Fruit fly (Drosophila melanogaster) whole organism, wandering third instar larva: ENCODE measurements around the gene lsn.

Source experiments
- Abd-B ChIP-seq: fragments of >200 bp; optimal IDR thresholded peaks from 2 replicates; lab custom pipeline; 2017; ENCODE audit warnings: missing biosample characterization, missing genetic modification characterization
- CG9705 ChIP-seq: fragments of 200-800 bp; sonication (Bioruptor generic); optimal IDR thresholded peaks from 2 replicates; lab custom pipeline; 2018; ENCODE audit warnings: missing biosample characterization, mild to moderate bottlenecking, missing genetic modification characterization
- CrebA ChIP-seq: fragments of 200-800 bp; sonication (Bioruptor generic); optimal IDR thresholded peaks from 2 replicates; lab custom pipeline; 2016; ENCODE audit warnings: missing biosample characterization, mild to moderate bottlenecking, missing genetic modification characterization, borderline replicate concordance
- Dfd ChIP-seq: fragments of >200 bp; optimal IDR thresholded peaks from 2 replicates; lab custom pipeline; 2017; ENCODE audit warnings: missing biosample characterization, missing genetic modification characterization
- Dif ChIP-seq: fragments of 200-275, 200-300 bp; sonication (Bioruptor generic); optimal IDR thresholded peaks from 2 replicates; lab custom pipeline; 2018; ENCODE audit warnings: missing biosample characterization, missing genetic modification characterization; ENCODE audit not compliant: partially characterized antibody
- GATAd ChIP-seq: sonication (Bioruptor generic); optimal IDR thresholded peaks from 2 replicates; lab custom pipeline; 2016; ENCODE audit warnings: missing biosample characterization, missing genetic modification characterization
- HLH106 ChIP-seq: fragments of 200-800 bp; optimal IDR thresholded peaks from 3 replicates; lab custom pipeline; 2019; ENCODE audit warnings: missing biosample characterization, mild to moderate bottlenecking, missing genetic modification characterization, moderate library complexity
- Hnf4 ChIP-seq: fragments of 200-800 bp; sonication (Bioruptor generic); optimal IDR thresholded peaks from 2 replicates; lab custom pipeline; 2016; ENCODE audit warnings: missing biosample characterization, mild to moderate bottlenecking, missing genetic modification characterization
- Hr78 ChIP-seq: fragments of >200 bp; optimal IDR thresholded peaks from 2 replicates; lab custom pipeline; 2017; ENCODE audit warnings: missing biosample characterization, missing genetic modification characterization
- Jra ChIP-seq: sonication (Bioruptor generic); optimal IDR thresholded peaks from 2 replicates; lab custom pipeline; 2016; ENCODE audit warnings: missing biosample characterization, missing genetic modification characterization
- Mio ChIP-seq: sonication (Bioruptor generic); optimal IDR thresholded peaks from 2 replicates; lab custom pipeline; 2016; ENCODE audit warnings: missing biosample characterization, missing genetic modification characterization
- Myc ChIP-seq: fragments of >200 bp; optimal IDR thresholded peaks from 2 replicates; lab custom pipeline; 2017
- OdsH ChIP-seq: fragments of 200-800 bp; sonication (Bioruptor generic); optimal IDR thresholded peaks from 2 replicates; lab custom pipeline; 2016; ENCODE audit warnings: missing biosample characterization, mild to moderate bottlenecking, missing genetic modification characterization
- Rel ChIP-seq, 2 experiments: fragments of 200-800 bp; sonication (Bioruptor generic) in 1 of 2; optimal IDR thresholded peaks; 2 replicates in 1 of 2; 3 replicates in 1 of 2; lab custom pipeline; 2016 to 2019; ENCODE audit warnings: mild to moderate bottlenecking in 2 of 2, missing biosample characterization in 2 of 2, missing genetic modification characterization in 2 of 2, moderate library complexity in 1 of 2
- Sp1 ChIP-seq: fragments of 200-800 bp; sonication (Bioruptor generic); optimal IDR thresholded peaks from 3 replicates; lab custom pipeline; 2019; ENCODE audit warnings: missing biosample characterization, mild to moderate bottlenecking, missing genetic modification characterization, moderate library complexity
- Vsx2 ChIP-seq: fragments of 200-300, 225-300 bp; sonication (Bioruptor generic); optimal IDR thresholded peaks from 2 replicates; lab custom pipeline; 2018; ENCODE audit warnings: missing biosample characterization, missing genetic modification characterization; ENCODE audit not compliant: partially characterized antibody
- br ChIP-seq: fragments of 200-800 bp; sonication (Bioruptor generic); optimal IDR thresholded peaks from 2 replicates; lab custom pipeline; 2016; ENCODE audit warnings: missing biosample characterization, missing genetic modification characterization
- brk ChIP-seq: fragments of 200-800 bp; sonication (Bioruptor generic); optimal IDR thresholded peaks from 2 replicates; lab custom pipeline; 2016; ENCODE audit warnings: missing biosample characterization, mild to moderate bottlenecking, missing genetic modification characterization
- dl ChIP-seq, 2 experiments: fragments of 175-275, 200-275 bp in 1 of 2; fragments of 200-275 bp in 1 of 2; sonication (Bioruptor generic); optimal IDR thresholded peaks; lab custom pipeline; 2018; ENCODE audit warnings: mild to moderate bottlenecking in 2 of 2, missing biosample characterization in 2 of 2, missing genetic modification characterization in 2 of 2, moderate library complexity in 2 of 2; ENCODE audit not compliant: partially characterized antibody in 2 of 2, insufficient read depth in 1 of 2
- dmrt93B ChIP-seq: fragments of 200-800 bp; sonication (Bioruptor generic); optimal IDR thresholded peaks from 2 replicates; lab custom pipeline; 2018; ENCODE audit warnings: missing biosample characterization, mild to moderate bottlenecking, missing genetic modification characterization
- dsf ChIP-seq: sonication (Bioruptor generic); optimal IDR thresholded peaks from 2 replicates; lab custom pipeline; 2016; ENCODE audit warnings: missing biosample characterization, missing genetic modification characterization, borderline replicate concordance
- ey ChIP-seq: fragments of 200-800 bp; sonication (Bioruptor generic); optimal IDR thresholded peaks from 2 replicates; lab custom pipeline; 2016; ENCODE audit warnings: missing biosample characterization, missing genetic modification characterization
- foxo ChIP-seq, 2 experiments: fragments of 200-800 bp; sonication (Bioruptor generic); optimal IDR thresholded peaks; 2 replicates in 1 of 2; 3 replicates in 1 of 2; lab custom pipeline; 2016 to 2017; ENCODE audit warnings: missing biosample characterization in 2 of 2, missing genetic modification characterization in 2 of 2
- fru ChIP-seq: fragments of 200-800 bp; sonication (Bioruptor generic); optimal IDR thresholded peaks from 3 replicates; lab custom pipeline; 2016; ENCODE audit warnings: missing biosample characterization, mild to moderate bottlenecking, missing genetic modification characterization
- h ChIP-seq: fragments of 200-800 bp; sonication (Bioruptor generic); optimal IDR thresholded peaks from 3 replicates; lab custom pipeline; 2016; ENCODE audit warnings: missing biosample characterization, mild to moderate bottlenecking, missing genetic modification characterization
- jim ChIP-seq: fragments of 175-275, 200-325 bp; sonication (Bioruptor generic); optimal IDR thresholded peaks from 2 replicates; lab custom pipeline; 2016; ENCODE audit warnings: missing biosample characterization, mild to moderate bottlenecking, missing genetic modification characterization
- pan ChIP-seq: fragments of >200 bp; optimal IDR thresholded peaks from 2 replicates; lab custom pipeline; 2017
- psq ChIP-seq: fragments of 200-800 bp; sonication (Bioruptor generic); optimal IDR thresholded peaks from 3 replicates; lab custom pipeline; 2017; ENCODE audit warnings: missing biosample characterization, mild to moderate bottlenecking, missing genetic modification characterization, moderate library complexity
- rgr ChIP-seq: fragments of 200-800 bp; sonication (Bioruptor generic); optimal IDR thresholded peaks from 3 replicates; lab custom pipeline; 2016; ENCODE audit warnings: missing biosample characterization, mild to moderate bottlenecking, missing genetic modification characterization
- sage ChIP-seq: fragments of 200-800 bp; sonication (Bioruptor generic); optimal IDR thresholded peaks from 2 replicates; lab custom pipeline; 2016; ENCODE audit warnings: missing biosample characterization, mild to moderate bottlenecking, missing genetic modification characterization
- sv ChIP-seq: fragments of 200-800 bp; sonication (Bioruptor generic); optimal IDR thresholded peaks from 3 replicates; lab custom pipeline; 2016; ENCODE audit warnings: missing biosample characterization, missing genetic modification characterization
- tai ChIP-seq: sonication (Bioruptor generic); optimal IDR thresholded peaks from 2 replicates; lab custom pipeline; 2016; ENCODE audit warnings: missing biosample characterization, missing genetic modification characterization
- usp ChIP-seq: fragments of >200 bp; optimal IDR thresholded peaks from 2 replicates; lab custom pipeline; 2017; ENCODE audit warnings: missing biosample characterization, missing genetic modification characterization
- woc ChIP-seq: sonication (Bioruptor generic); optimal IDR thresholded peaks from 2 replicates; lab custom pipeline; 2016; ENCODE audit warnings: missing biosample characterization, mild to moderate bottlenecking, missing genetic modification characterization

The lsn gene

DNA sequence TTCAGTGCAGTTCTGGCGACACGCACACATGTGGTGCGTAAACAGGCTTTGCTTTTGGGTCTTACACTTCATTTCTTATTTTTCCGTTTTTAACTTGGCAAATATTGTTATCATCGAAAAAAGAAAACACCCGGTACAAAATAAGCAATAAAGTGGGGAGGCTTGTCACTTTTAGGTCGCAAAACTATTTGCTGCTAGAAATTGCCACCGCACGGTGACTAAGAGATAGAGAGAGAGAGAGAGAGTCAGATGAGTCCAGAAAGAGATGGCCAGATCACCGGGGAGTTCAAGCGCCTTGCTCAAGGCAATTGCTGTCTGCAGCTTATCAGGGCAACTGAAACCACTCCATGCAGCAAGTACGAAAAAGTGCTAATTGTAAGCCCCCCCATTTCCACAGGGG, 25.8 kb downstream of the lsn start:
- TF ChIP-seq Rel (GFP tag; optimal IDR thresholded peaks at IDR 0.05; lab: Kevin White, UChicago) (no peak), Rel (tag; optimal IDR thresholded peaks at IDR 0.05; lab: Kevin White, UChicago) (peak; percentile 5), Jra (GFP tag; lab: Kevin White, UChicago) (no peak), Hr78 (GFP tag; lab: Kevin White, UChicago) (no peak), CG9705 (GFP tag; lab: Kevin White, UChicago) (no peak)
- TF ChIP-seq, all 38 proteins: peak for 1

DNA sequence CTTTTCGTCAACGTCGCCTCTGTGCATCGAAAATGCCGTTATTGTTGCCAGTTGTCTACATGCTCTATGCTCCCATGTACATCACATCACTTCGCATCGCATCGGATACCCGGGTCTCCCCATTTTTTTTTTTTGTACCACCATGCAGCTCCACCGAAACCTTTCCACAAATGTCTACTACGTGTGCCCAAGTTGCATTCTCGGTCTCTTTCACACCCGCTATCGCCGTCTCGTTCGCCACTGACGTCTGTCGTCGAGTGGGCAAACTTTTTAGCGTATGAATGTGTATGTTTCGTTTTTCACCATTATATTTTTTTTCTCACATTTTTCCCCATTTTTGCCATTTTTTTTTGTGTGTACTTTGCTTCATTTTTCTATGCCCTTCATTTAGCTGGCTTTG, 27.5 kb downstream of the lsn start:
- TF ChIP-seq Hr78 (GFP tag; lab: Kevin White, UChicago), result no peak
- TF ChIP-seq Rel (GFP tag; optimal IDR thresholded peaks at IDR 0.05; lab: Kevin White, UChicago), result no peak
- no peak for TF ChIP-seq Rel (tag; optimal IDR thresholded peaks at IDR 0.05; lab: Kevin White, UChicago)
- peak; percentile 19 for TF ChIP-seq Sp1 (GFP tag; lab: Kevin White, UChicago)

- no peak for TF ChIP-seq pan (lab: Kevin White, UChicago)
- TF ChIP-seq h (GFP tag; lab: Kevin White, UChicago), result peak; percentile 12
- TF ChIP-seq Sp1 (GFP tag; lab: Kevin White, UChicago), result peak; percentile 20
- peak; percentile 1 for TF ChIP-seq psq
- TF ChIP-seq dl (GFP tag; optimal IDR thresholded peaks at IDR 0.05; lab: Kevin White, UChicago; ENCODE audit: insufficient read depth in 1 of 2, partially characterized antibody in 2 of 2), result no peak
- no peak for TF ChIP-seq dmrt93B (GFP tag; lab: Kevin White, UChicago)
- TF ChIP-seq foxo (GFP tag; optimal IDR thresholded peaks at IDR 0.05; lab: Kevin White, UChicago), result peak in 1 of 2 experiments; percentile 22
- peak; percentile 26 for TF ChIP-seq HLH106 (tag; lab: Kevin White, UChicago)
These were observed 29.0 kb downstream of the lsn start for dm6 chr3R:21893929-21894328.

- no peak for TF ChIP-seq Dif (GFP tag; lab: Kevin White, UChicago)
- no peak for TF ChIP-seq Hnf4
- no peak for TF ChIP-seq sv
- TF ChIP-seq woc, result no peak
- no peak for TF ChIP-seq rgr (GFP tag; lab: Kevin White, UChicago)
- peak; percentile 51 for TF ChIP-seq Sp1 (GFP tag; lab: Kevin White, UChicago)
- no peak for TF ChIP-seq CrebA (GFP tag; lab: Kevin White, UChicago)
- no peak for TF ChIP-seq Dfd
- peak; percentile 16 for TF ChIP-seq psq
- peak; percentile 57 for TF ChIP-seq HLH106 (tag; lab: Kevin White, UChicago)
- no peak for TF ChIP-seq OdsH (GFP tag; lab: Kevin White, UChicago)
- peak in 1 of 2 experiments; percentile 15 for TF ChIP-seq foxo (GFP tag; optimal IDR thresholded peaks at IDR 0.05; lab: Kevin White, UChicago)
- TF ChIP-seq usp, result no peak
- no peak for TF ChIP-seq Abd-B (GFP tag; lab: Kevin White, UChicago)
- TF ChIP-seq jim (GFP tag; lab: Kevin White, UChicago), result no peak
- TF ChIP-seq dmrt93B (GFP tag; lab: Kevin White, UChicago), result peak; percentile 60
- TF ChIP-seq CG9705 (GFP tag; lab: Kevin White, UChicago), result no peak
- TF ChIP-seq Myc (lab: Kevin White, UChicago), result no peak
- TF ChIP-seq Mio (GFP tag; lab: Kevin White, UChicago), result no peak
These were observed 31.2 kb downstream of the lsn start for dm6 chr3R:21895961-21896875.

dm6 chr3R:21897565-21897964, 32.6 kb downstream of the lsn start:
- no peak for TF ChIP-seq Myc (lab: Kevin White, UChicago)
- no peak for TF ChIP-seq sv
- TF ChIP-seq Sp1 (GFP tag; lab: Kevin White, UChicago), result peak; percentile 82
- peak; percentile 87 for TF ChIP-seq fru
- TF ChIP-seq br, result peak; percentile 83
- TF ChIP-seq rgr (GFP tag; lab: Kevin White, UChicago), result peak; percentile 83
- no peak for TF ChIP-seq dl (GFP tag; optimal IDR thresholded peaks at IDR 0.05; lab: Kevin White, UChicago; ENCODE audit: insufficient read depth in 1 of 2, partially characterized antibody in 2 of 2)
- TF ChIP-seq ey (GFP tag; lab: Kevin White, UChicago), result peak; percentile 81
- peak; percentile 47 for TF ChIP-seq Jra (GFP tag; lab: Kevin White, UChicago)
- TF ChIP-seq CG9705 (GFP tag; lab: Kevin White, UChicago), result peak; percentile 79
- TF ChIP-seq pan (lab: Kevin White, UChicago), result no peak
- TF ChIP-seq Mio (GFP tag; lab: Kevin White, UChicago), result no peak
- peak in 1 of 2 experiments; percentile 90 for TF ChIP-seq foxo (GFP tag; optimal IDR thresholded peaks at IDR 0.05; lab: Kevin White, UChicago)
- peak; percentile 90 for TF ChIP-seq HLH106 (tag; lab: Kevin White, UChicago)
- TF ChIP-seq Rel (GFP tag; optimal IDR thresholded peaks at IDR 0.05; lab: Kevin White, UChicago), result peak; percentile 58
- peak; percentile 58 for TF ChIP-seq Rel (tag; optimal IDR thresholded peaks at IDR 0.05; lab: Kevin White, UChicago)
- peak; percentile 39 for TF ChIP-seq brk
- no peak for TF ChIP-seq GATAd (GFP tag; lab: Kevin White, UChicago)
- TF ChIP-seq Dif (GFP tag; lab: Kevin White, UChicago), result no peak
- peak; percentile 56 for TF ChIP-seq dmrt93B (GFP tag; lab: Kevin White, UChicago)
- TF ChIP-seq jim (GFP tag; lab: Kevin White, UChicago), result no peak
- TF ChIP-seq OdsH (GFP tag; lab: Kevin White, UChicago), result peak; percentile 80
- no peak for TF ChIP-seq Dfd
- no peak for TF ChIP-seq CrebA (GFP tag; lab: Kevin White, UChicago)
- peak; percentile 22 for TF ChIP-seq dsf (GFP tag; lab: Kevin White, UChicago)
- TF ChIP-seq sage (GFP tag; lab: Kevin White, UChicago), result peak; percentile 84
- peak; percentile 65 for TF ChIP-seq tai
- TF ChIP-seq Abd-B (GFP tag; lab: Kevin White, UChicago), result no peak
- TF ChIP-seq psq, result peak; percentile 78
- TF ChIP-seq Vsx2 (GFP tag; lab: Kevin White, UChicago), result no peak
- peak; percentile 91 for TF ChIP-seq h (GFP tag; lab: Kevin White, UChicago)
- peak; percentile 73 for TF ChIP-seq woc
